Worm (Caenorhabditis elegans): ENCODE results near the gene C47E8.9.

DNA sequence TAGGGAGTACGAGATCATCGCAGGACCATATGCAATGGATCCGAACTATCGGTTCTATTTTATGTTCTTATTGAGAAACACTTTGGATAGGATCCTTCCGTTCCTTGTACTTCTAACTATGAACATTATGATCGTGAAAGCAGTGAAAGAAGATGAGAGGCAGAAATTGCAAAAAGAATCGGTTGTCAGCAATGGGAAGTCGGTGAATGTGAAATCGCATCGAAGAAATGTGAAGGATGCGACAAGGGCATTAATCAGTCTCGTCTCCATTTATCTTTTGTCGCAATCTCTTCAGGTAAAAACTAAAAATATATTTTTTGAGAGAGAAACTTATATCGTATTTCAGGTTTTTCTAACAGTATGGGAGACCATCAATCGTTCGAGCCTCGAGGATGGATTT lies 19.8 kb downstream of the C47E8.9 start:
- TF ChIP-seq pha-4 (tag; optimal IDR thresholded peaks at IDR 0.05) (no peak), K12H6.12 (tag; optimal IDR thresholded peaks at IDR 0.05) (no peak)
